Comparison of ENCODE assay signal across 3 worm cellular contexts in genomic region chrX:3379114-3379513, ce11.
TF ChIP-seq lines count a peak whose summit lies in the region.

sorf-1 (minus strand) TSS chrX:3379248.

TF ChIP-seq in whole organism, L1 larva, 84 proteins besides CTCF, POLR2A, EP300 and RAD21 (continued from another document and continues in another):
- TF ChIP-seq ceh-8 (GFP tag; optimal IDR thresholded peaks at IDR 0.05; lab: Kevin White, UChicago) (no peak), blmp-1 (tag; optimal IDR thresholded peaks at IDR 0.05; lab: Kevin White, UChicago) (peak; percentile 28), efl-1 (optimal IDR thresholded peaks at IDR 0.05; lab: Kevin White, UChicago) (peak; percentile 6 to 11), efl-1 (GFP tag; optimal IDR thresholded peaks at IDR 0.05 in 1 of 2; lab: Kevin White, UChicago) (peak in 1 of 2 experiments; percentile 74), ceh-82 (tag; optimal IDR thresholded peaks at IDR 0.05; lab: Kevin White, UChicago) (no peak), Y116A8C.19 (tag; optimal IDR thresholded peaks at IDR 0.05; lab: Kevin White, UChicago; ENCODE audit: borderline replicate concordance) (no peak), grh-1 (GFP tag; IDR thresholded peaks at IDR 0.05; lab: Robert Waterston, UW) (no peak), C04F5.9 (tag; optimal IDR thresholded peaks at IDR 0.05; lab: Kevin White, UChicago) (peak; percentile 18), efl-3 (GFP tag; optimal IDR thresholded peaks at IDR 0.05; lab: Kevin White, UChicago) (no peak), alr-1 (tag; optimal IDR thresholded peaks at IDR 0.05; lab: Kevin White, UChicago; ENCODE audit: borderline replicate concordance) (no peak), fos-1 (tag; optimal IDR thresholded peaks at IDR 0.05; lab: Kevin White, UChicago) (no peak), nhr-76 (tag; optimal IDR thresholded peaks at IDR 0.05; lab: Kevin White, UChicago) (no peak), aha-1 (tag; optimal IDR thresholded peaks at IDR 0.05; lab: Kevin White, UChicago) (no peak), elt-2 (tag; optimal IDR thresholded peaks at IDR 0.05; lab: Kevin White, UChicago) (no peak), ztf-11 (tag; optimal IDR thresholded peaks at IDR 0.05; lab: Kevin White, UChicago) (peak in 1 of 2 experiments; percentile 56), nhr-84 (tag; optimal IDR thresholded peaks at IDR 0.05; lab: Kevin White, UChicago) (no peak), sup-37 (GFP tag; optimal IDR thresholded peaks at IDR 0.05; lab: Kevin White, UChicago) (no peak), fkh-8 (tag; optimal IDR thresholded peaks at IDR 0.05; lab: Kevin White, UChicago) (peak; percentile 42), snpc-4 (tag; optimal IDR thresholded peaks at IDR 0.05; lab: Kevin White, UChicago) (no peak), sox-4 (tag; optimal IDR thresholded peaks at IDR 0.05; lab: Kevin White, UChicago) (no peak), unc-98 (GFP tag; IDR thresholded peaks at IDR 0.05; lab: Robert Waterston, UW) (no peak), skn-1 (tag; optimal IDR thresholded peaks at IDR 0.05; lab: Kevin White, UChicago) (no peak), lsy-2 (tag; optimal IDR thresholded peaks at IDR 0.05; lab: Kevin White, UChicago) (peak in 1 of 2 experiments; percentile 23), unc-130 (tag; optimal IDR thresholded peaks at IDR 0.05; lab: Kevin White, UChicago) (no peak), lin-15B (tag; optimal IDR thresholded peaks at IDR 0.05; lab: Kevin White, UChicago) (no peak), ces-1 (GFP tag; optimal IDR thresholded peaks at IDR 0.05; lab: Kevin White, UChicago) (no peak), zag-1 (tag; optimal IDR thresholded peaks at IDR 0.05; lab: Kevin White, UChicago) (no peak), vab-15 (tag; optimal IDR thresholded peaks at IDR 0.05; lab: Kevin White, UChicago) (peak; percentile 17), nhr-11 (tag; optimal IDR thresholded peaks at IDR 0.05; lab: Kevin White, UChicago) (no peak), nhr-85 (tag; lab: Kevin White, UChicago) (peak; percentile 80), nhr-71 (tag; optimal IDR thresholded peaks at IDR 0.05; lab: Kevin White, UChicago) (peak; percentile 71), nhr-47 (tag; optimal IDR thresholded peaks at IDR 0.05; lab: Kevin White, UChicago) (peak; percentile 58), fkh-4 (tag; optimal IDR thresholded peaks at IDR 0.05; lab: Kevin White, UChicago; ENCODE audit: borderline replicate concordance) (peak; percentile 52), egl-13 (tag; optimal IDR thresholded peaks at IDR 0.05; lab: Kevin White, UChicago) (peak; percentile 11), nhr-77 (tag; optimal IDR thresholded peaks at IDR 0.05; lab: Kevin White, UChicago) (no peak), lin-35 (GFP tag; optimal IDR thresholded peaks at IDR 0.05; lab: Kevin White, UChicago) (no peak), nhr-12 (tag; optimal IDR thresholded peaks at IDR 0.05; lab: Kevin White, UChicago) (no peak), mab-9 (GFP tag; IDR thresholded peaks at IDR 0.05; lab: Robert Waterston, UW) (no peak), pqm-1 (tag; optimal IDR thresholded peaks at IDR 0.05; lab: Kevin White, UChicago) (no peak), unc-62 (GFP tag; optimal IDR thresholded peaks at IDR 0.05; lab: Kevin White, UChicago) (no peak), aly-2 (tag; optimal IDR thresholded peaks at IDR 0.05; lab: Kevin White, UChicago) (no peak), isw-1 (GFP tag; IDR thresholded peaks at IDR 0.05; lab: Robert Waterston, UW) (no peak; the same call in 1 of the 2 replicates), snu-23 (GFP tag; optimal IDR thresholded peaks at IDR 0.05; lab: Kevin White, UChicago) (peak; percentile 59), nhr-20 (tag; optimal IDR thresholded peaks at IDR 0.05; lab: Kevin White, UChicago) (peak; percentile 49), zip-4 (GFP tag; optimal IDR thresholded peaks at IDR 0.05; lab: Kevin White, UChicago) (no peak)

TF ChIP-seq in whole organism, L3 larva, 47 proteins besides CTCF, POLR2A, EP300 and RAD21 (continued from another document):
- no peak for TF ChIP-seq unc-39 (tag; optimal IDR thresholded peaks at IDR 0.05; lab: Kevin White, UChicago)
- TF ChIP-seq nhr-25 (tag; optimal IDR thresholded peaks at IDR 0.05; lab: Kevin White, UChicago): peak; percentile 11
- TF ChIP-seq eor-1 (tag; optimal IDR thresholded peaks at IDR 0.05; lab: Kevin White, UChicago): no peak
- TF ChIP-seq ztf-4 (tag; optimal IDR thresholded peaks at IDR 0.05; lab: Kevin White, UChicago): no peak
- no peak for TF ChIP-seq egl-27 (tag; optimal IDR thresholded peaks at IDR 0.05; lab: Kevin White, UChicago)
- TF ChIP-seq pha-4 (tag; optimal IDR thresholded peaks at IDR 0.05; lab: Kevin White, UChicago): peak; percentile 19
- TF ChIP-seq nhr-76 (tag; optimal IDR thresholded peaks at IDR 0.05; lab: Kevin White, UChicago): no peak
- TF ChIP-seq nhr-237 (tag; optimal IDR thresholded peaks at IDR 0.05; lab: Kevin White, UChicago): no peak
- TF ChIP-seq ama-1 (optimal IDR thresholded peaks at IDR 0.05; lab: Kevin White, UChicago): no peak
- no peak for TF ChIP-seq egl-5 (tag; optimal IDR thresholded peaks at IDR 0.05; lab: Kevin White, UChicago)
- TF ChIP-seq lin-39 (tag; optimal IDR thresholded peaks at IDR 0.05; lab: Kevin White, UChicago): peak; percentile 23
- TF ChIP-seq nhr-23 (tag; optimal IDR thresholded peaks at IDR 0.05; lab: Kevin White, UChicago): peak; percentile 11

TF ChIP-seq in whole organism, late embryonic, 69 proteins besides CTCF, POLR2A, EP300 and RAD21 (continued from another document):
- no peak for TF ChIP-seq lin-11 (tag; optimal IDR thresholded peaks at IDR 0.05; lab: Kevin White, UChicago)
- peak; percentile 1 for TF ChIP-seq hlh-8 (tag; optimal IDR thresholded peaks at IDR 0.05; lab: Kevin White, UChicago)
- no peak for TF ChIP-seq ceh-6 (GFP tag; optimal IDR thresholded peaks at IDR 0.05; lab: Kevin White, UChicago)
- no peak for TF ChIP-seq ceh-22 (tag; optimal IDR thresholded peaks at IDR 0.05; lab: Kevin White, UChicago)
- TF ChIP-seq nfya-1 (tag; optimal IDR thresholded peaks at IDR 0.05; lab: Kevin White, UChicago): no peak
- no peak for TF ChIP-seq syd-9 (tag; optimal IDR thresholded peaks at IDR 0.05; lab: Kevin White, UChicago)
- TF ChIP-seq ceh-18 (tag; optimal IDR thresholded peaks at IDR 0.05; lab: Kevin White, UChicago): no peak
- TF ChIP-seq dve-1 (tag; optimal IDR thresholded peaks at IDR 0.05; lab: Kevin White, UChicago): no peak
- no peak for TF ChIP-seq ceh-9 (tag; optimal IDR thresholded peaks at IDR 0.05; lab: Kevin White, UChicago)
- no peak for TF ChIP-seq fkh-10 (GFP tag; optimal IDR thresholded peaks at IDR 0.05; lab: Kevin White, UChicago)
- TF ChIP-seq fax-1 (tag; optimal IDR thresholded peaks at IDR 0.05; lab: Kevin White, UChicago): no peak
- no peak for TF ChIP-seq ama-1 (optimal IDR thresholded peaks at IDR 0.05; lab: Kevin White, UChicago)
- peak; percentile 78 for TF ChIP-seq ceh-2 (tag; optimal IDR thresholded peaks at IDR 0.05; lab: Kevin White, UChicago)
- TF ChIP-seq ceh-34 (tag; optimal IDR thresholded peaks at IDR 0.05; lab: Kevin White, UChicago): no peak
- no peak for TF ChIP-seq pax-1 (tag; optimal IDR thresholded peaks at IDR 0.05; lab: Kevin White, UChicago)
- TF ChIP-seq lim-6 (tag; optimal IDR thresholded peaks at IDR 0.05; lab: Kevin White, UChicago): no peak
- TF ChIP-seq ceh-14 (tag; optimal IDR thresholded peaks at IDR 0.05; lab: Kevin White, UChicago): no peak
- TF ChIP-seq hlh-13 (GFP tag; optimal IDR thresholded peaks at IDR 0.05; lab: Kevin White, UChicago): no peak
- TF ChIP-seq ahr-1 (tag; optimal IDR thresholded peaks at IDR 0.05; lab: Kevin White, UChicago): no peak
- no peak for TF ChIP-seq eyg-1 (tag; optimal IDR thresholded peaks at IDR 0.05; lab: Kevin White, UChicago)
- TF ChIP-seq F13H6.1 (tag; optimal IDR thresholded peaks at IDR 0.05; lab: Kevin White, UChicago): no peak
- peak; percentile 83 for TF ChIP-seq tbx-2 (tag; optimal IDR thresholded peaks at IDR 0.05; lab: Kevin White, UChicago)
- no peak for TF ChIP-seq T23F11.4 (GFP tag; optimal IDR thresholded peaks at IDR 0.05; lab: Kevin White, UChicago)
- peak; percentile 76 for TF ChIP-seq ceh-31 (tag; optimal IDR thresholded peaks at IDR 0.05; lab: Kevin White, UChicago)
- TF ChIP-seq ceh-48 (tag; optimal IDR thresholded peaks at IDR 0.05; lab: Kevin White, UChicago): no peak
- no peak for TF ChIP-seq madf-2 (tag; optimal IDR thresholded peaks at IDR 0.05; lab: Kevin White, UChicago)
- TF ChIP-seq elt-4 (tag; optimal IDR thresholded peaks at IDR 0.05; lab: Kevin White, UChicago): no peak
